Comparison of ENCODE assay signal across 6 worm cellular contexts in the genomic region with DNA sequence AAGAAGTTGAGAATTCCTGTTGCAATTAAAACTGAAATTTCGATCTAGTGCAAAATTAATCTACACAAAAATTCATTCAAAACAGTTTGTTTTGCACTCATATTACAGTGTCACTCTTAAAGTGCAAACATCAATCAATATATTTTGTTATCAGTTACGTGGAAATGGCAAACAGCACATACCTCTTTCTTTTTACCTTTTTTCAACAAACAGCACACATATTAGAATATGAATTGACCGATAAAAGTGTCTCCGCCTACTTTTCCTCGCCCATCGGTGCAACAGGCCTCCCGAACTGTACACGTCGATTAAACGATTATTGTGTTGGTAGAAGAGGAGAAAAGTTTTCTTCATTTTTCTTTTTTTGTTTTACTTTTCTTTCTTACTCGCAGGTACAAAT.
A peak's percentile ranks its signal among the peaks of the same experiment; 100 is the strongest.
TF ChIP-seq lines count a peak whose summit lies in the region.

No protein-coding gene starts in this region.

TF ChIP-seq in whole organism, L1 larva, 84 proteins besides CTCF, POLR2A, EP300 and RAD21:
- no peak for TF ChIP-seq fkh-10 (GFP tag; optimal IDR thresholded peaks at IDR 0.05; lab: Kevin White, UChicago)
- peak; percentile 7 for TF ChIP-seq lin-14 (GFP tag; optimal IDR thresholded peaks at IDR 0.05; lab: Kevin White, UChicago)
- peak in 1 of 2 experiments; percentile 47 for TF ChIP-seq lin-35 (GFP tag; optimal IDR thresholded peaks at IDR 0.05; lab: Kevin White, UChicago)
- TF ChIP-seq ces-1 (GFP tag; optimal IDR thresholded peaks at IDR 0.05; lab: Kevin White, UChicago), result no peak
- no peak for TF ChIP-seq ceh-63 (GFP tag; optimal IDR thresholded peaks at IDR 0.05; lab: Kevin White, UChicago)
- TF ChIP-seq unc-86 (tag; optimal IDR thresholded peaks at IDR 0.05; lab: Kevin White, UChicago), result no peak
- no peak for TF ChIP-seq xbp-1 (tag; optimal IDR thresholded peaks at IDR 0.05; lab: Kevin White, UChicago)
- TF ChIP-seq tlp-1 (tag; optimal IDR thresholded peaks at IDR 0.05; lab: Kevin White, UChicago), result no peak
- no peak for TF ChIP-seq efl-1 (optimal IDR thresholded peaks at IDR 0.05; lab: Kevin White, UChicago)
- peak in 1 of 2 experiments; percentile 82 for TF ChIP-seq efl-1 (GFP tag; optimal IDR thresholded peaks at IDR 0.05 in 1 of 2; lab: Kevin White, UChicago)
- TF ChIP-seq sox-4 (tag; optimal IDR thresholded peaks at IDR 0.05; lab: Kevin White, UChicago), result no peak
- TF ChIP-seq nhr-76 (tag; optimal IDR thresholded peaks at IDR 0.05; lab: Kevin White, UChicago), result no peak
- no peak for TF ChIP-seq hpl-2 (GFP tag; optimal IDR thresholded peaks at IDR 0.05; lab: Kevin White, UChicago)
- peak; percentile 80 for TF ChIP-seq elt-2 (tag; optimal IDR thresholded peaks at IDR 0.05; lab: Kevin White, UChicago)
- TF ChIP-seq unc-130 (tag; optimal IDR thresholded peaks at IDR 0.05; lab: Kevin White, UChicago), result no peak

TF ChIP-seq in whole organism, L2 larva, 48 proteins besides CTCF, POLR2A, EP300 and RAD21:
- no peak for TF ChIP-seq R02D3.7 (tag; optimal IDR thresholded peaks at IDR 0.05; lab: Kevin White, UChicago)
- peak; percentile 25 for TF ChIP-seq sma-9 (GFP tag; optimal IDR thresholded peaks at IDR 0.05; lab: Kevin White, UChicago)
- no peak for TF ChIP-seq sma-9 (tag; optimal IDR thresholded peaks at IDR 0.05; lab: Kevin White, UChicago)
- peak; percentile 76 for TF ChIP-seq crh-2 (tag; optimal IDR thresholded peaks at IDR 0.05; lab: Kevin White, UChicago)
- TF ChIP-seq mab-5 (tag; optimal IDR thresholded peaks at IDR 0.05; lab: Kevin White, UChicago), result no peak
- no peak for TF ChIP-seq lin-39 (tag; optimal IDR thresholded peaks at IDR 0.05; lab: Kevin White, UChicago)
- no peak for TF ChIP-seq unc-62 (GFP tag; optimal IDR thresholded peaks at IDR 0.05; lab: Kevin White, UChicago)
- TF ChIP-seq unc-55 (GFP tag; optimal IDR thresholded peaks at IDR 0.05; lab: Kevin White, UChicago), result no peak
- no peak for TF ChIP-seq blmp-1 (tag; optimal IDR thresholded peaks at IDR 0.05; lab: Kevin White, UChicago; ENCODE audit: insufficient read depth)
- peak; percentile 77 for TF ChIP-seq fos-1 (tag; optimal IDR thresholded peaks at IDR 0.05; lab: Kevin White, UChicago)
- no peak for TF ChIP-seq nhr-6 (tag; optimal IDR thresholded peaks at IDR 0.05; lab: Kevin White, UChicago)
- TF ChIP-seq ceh-82 (tag; optimal IDR thresholded peaks at IDR 0.05; lab: Kevin White, UChicago), result no peak
- TF ChIP-seq gmeb-1 (tag; optimal IDR thresholded peaks at IDR 0.05; lab: Kevin White, UChicago), result no peak

TF ChIP-seq in whole organism, L3 larva, 47 proteins besides CTCF, POLR2A, EP300 and RAD21:
- TF ChIP-seq snpc-4 (tag; optimal IDR thresholded peaks at IDR 0.05; lab: Kevin White, UChicago) (no peak), ceh-28 (tag; optimal IDR thresholded peaks at IDR 0.05; lab: Kevin White, UChicago) (peak; percentile 45), ceh-16 (tag; optimal IDR thresholded peaks at IDR 0.05; lab: Kevin White, UChicago) (no peak), mdl-1 (tag; optimal IDR thresholded peaks at IDR 0.05; lab: Kevin White, UChicago) (no peak), mml-1 (tag; optimal IDR thresholded peaks at IDR 0.05; lab: Kevin White, UChicago) (no peak), ZK546.5 (tag; optimal IDR thresholded peaks at IDR 0.05; lab: Kevin White, UChicago) (no peak), pha-4 (tag; optimal IDR thresholded peaks at IDR 0.05; lab: Kevin White, UChicago) (peak; percentile 50), fkh-10 (GFP tag; optimal IDR thresholded peaks at IDR 0.05; lab: Kevin White, UChicago) (no peak), pqm-1 (tag; optimal IDR thresholded peaks at IDR 0.05; lab: Kevin White, UChicago) (peak; percentile 90), ztf-11 (tag; optimal IDR thresholded peaks at IDR 0.05; lab: Kevin White, UChicago) (no peak), egl-27 (tag; optimal IDR thresholded peaks at IDR 0.05; lab: Kevin White, UChicago) (no peak), lin-15B (tag; optimal IDR thresholded peaks at IDR 0.05; lab: Kevin White, UChicago) (no peak), nhr-67 (tag; optimal IDR thresholded peaks at IDR 0.05; lab: Kevin White, UChicago) (no peak), elt-2 (tag; optimal IDR thresholded peaks at IDR 0.05; lab: Kevin White, UChicago) (peak; percentile 89)

TF ChIP-seq in whole organism, L4 larva, 104 proteins besides CTCF, POLR2A, EP300 and RAD21 (continues in another document):
- TF ChIP-seq nhr-11 (tag; optimal IDR thresholded peaks at IDR 0.05; lab: Kevin White, UChicago) (no peak), nhr-77 (tag; optimal IDR thresholded peaks at IDR 0.05; lab: Kevin White, UChicago) (peak; percentile 34), Y48G9A.11 (GFP tag; IDR thresholded peaks at IDR 0.05; lab: Robert Waterston, UW) (no peak), lir-3 (tag; optimal IDR thresholded peaks at IDR 0.05; lab: Kevin White, UChicago) (no peak), lin-29 (GFP tag; IDR thresholded peaks at IDR 0.05; lab: Robert Waterston, UW) (no peak), ceh-32 (tag; optimal IDR thresholded peaks at IDR 0.05; lab: Kevin White, UChicago; ENCODE audit: poor library complexity) (no peak), Y75B8A.6 (GFP tag; IDR thresholded peaks at IDR 0.05; lab: Robert Waterston, UW) (no peak), hlh-11 (tag; optimal IDR thresholded peaks at IDR 0.05; lab: Kevin White, UChicago) (peak; percentile 76), jun-1 (tag; optimal IDR thresholded peaks at IDR 0.05; lab: Kevin White, UChicago) (no peak), nhr-48 (tag; optimal IDR thresholded peaks at IDR 0.05; lab: Kevin White, UChicago) (peak; percentile 25), ceh-82 (tag; optimal IDR thresholded peaks at IDR 0.05; lab: Kevin White, UChicago) (no peak), mdt-29 (GFP tag; IDR thresholded peaks at IDR 0.05; lab: Robert Waterston, UW) (no peak), nhr-6 (tag; optimal IDR thresholded peaks at IDR 0.05; lab: Kevin White, UChicago) (no peak), sdz-12 (GFP tag; optimal IDR thresholded peaks at IDR 0.05; lab: Kevin White, UChicago) (no peak), nhr-41 (GFP tag; IDR thresholded peaks at IDR 0.05; lab: Robert Waterston, UW) (no peak), lim-7 (GFP tag; IDR thresholded peaks at IDR 0.05; lab: Robert Waterston, UW) (no peak), tra-1 (GFP tag; IDR thresholded peaks at IDR 0.05; lab: Robert Waterston, UW) (0 out of 2 replicates have a peak, but pooled peaks have one; percentile 35), nhr-10 (tag; optimal IDR thresholded peaks at IDR 0.05; lab: Kevin White, UChicago) (no peak)

TF ChIP-seq in whole organism, late embryonic, 69 proteins besides CTCF, POLR2A, EP300 and RAD21:
- TF ChIP-seq che-1 (tag; optimal IDR thresholded peaks at IDR 0.05; lab: Kevin White, UChicago) (no peak), elt-2 (tag; optimal IDR thresholded peaks at IDR 0.05; lab: Kevin White, UChicago) (peak; percentile 42)
TF ChIP-seq in whole organism, late embryonic: peak in this region for 1.

TF ChIP-seq in whole organism, young adult, 124 proteins besides CTCF, POLR2A, EP300 and RAD21:
- peak; percentile 49 to 65 for TF ChIP-seq let-607 (tag; optimal IDR thresholded peaks at IDR 0.05; lab: Kevin White, UChicago)
- no peak for TF ChIP-seq tbp1 (GFP tag; optimal IDR thresholded peaks at IDR 0.05; lab: Kevin White, UChicago)
- peak; percentile 94 for TF ChIP-seq nhr-80 (tag; optimal IDR thresholded peaks at IDR 0.05; lab: Kevin White, UChicago)
- no peak for TF ChIP-seq pha-4 (tag; optimal IDR thresholded peaks at IDR 0.05; lab: Kevin White, UChicago)
- peak; percentile 26 for TF ChIP-seq ets-4 (GFP tag; optimal IDR thresholded peaks at IDR 0.05; lab: Kevin White, UChicago)
- TF ChIP-seq attf-5 (GFP tag; optimal IDR thresholded peaks at IDR 0.05; lab: Kevin White, UChicago), result peak; percentile 17
TF ChIP-seq in whole organism, young adult: peak in this region for 4.
